Worm (Caenorhabditis elegans): ENCODE data around the gene fbxb-88.
"Not testable (repeated sequence)": the region's sequence is repeated elsewhere in the genome, so short reads cannot be mapped to it uniquely, and the experiment has no call there.

The fbxb-88 gene

ce11 chrII:4827734-4828609, at the start of gene fbxb-88, which contains the start of gene tbck-1:
TSS of gene fbxb-88 (minus strand) at chrII:4827884.
TSS of gene tbck-1 (plus strand) at chrII:4828559.
- no peak for TF ChIP-seq him-1 (tag; optimal IDR thresholded peaks at IDR 0.05)
- peak; percentile 35 for TF ChIP-seq W03F9.2 (tag; optimal IDR thresholded peaks at IDR 0.05)
- TF ChIP-seq dao-5 (tag; optimal IDR thresholded peaks at IDR 0.05), result no peak

DNA sequence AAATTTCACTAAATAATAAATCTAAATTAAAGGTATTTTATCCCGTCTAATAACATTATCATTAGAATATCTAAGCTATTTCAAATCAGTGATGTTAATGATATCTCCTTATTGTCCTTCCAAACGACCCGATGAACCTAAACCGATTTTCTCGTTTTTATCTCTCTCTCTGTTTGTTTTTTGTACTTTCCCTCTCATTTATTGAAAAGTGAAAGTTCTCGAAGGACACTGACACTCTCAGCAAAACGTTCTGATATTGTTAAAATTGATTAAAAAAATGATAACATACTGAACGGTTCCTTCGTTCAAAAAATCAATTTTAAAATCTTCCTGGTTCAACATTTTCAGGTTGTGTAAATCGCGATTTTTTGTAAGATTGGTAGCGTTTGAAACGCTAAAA, 48.4 kb upstream of the fbxb-88 start, which contains the start of gene F11G11.13:
Gene F11G11.13, minus strand, starts transcription at position 89 of the 400 bp plus-strand sequence.
- TF ChIP-seq dao-5 (tag; optimal IDR thresholded peaks at IDR 0.05) (no peak), W03F9.2 (tag; optimal IDR thresholded peaks at IDR 0.05) (no peak), him-1 (tag; optimal IDR thresholded peaks at IDR 0.05) (no peak)

ce11 chrII:4874335-4874861, 46.7 kb upstream of the fbxb-88 start, which contains the start of gene F11G11.15:
TSS of gene F11G11.15 (plus strand) at chrII:4874845.
- no peak for TF ChIP-seq him-1 (tag; optimal IDR thresholded peaks at IDR 0.05)
- no peak for TF ChIP-seq W03F9.2 (tag; optimal IDR thresholded peaks at IDR 0.05)

DNA sequence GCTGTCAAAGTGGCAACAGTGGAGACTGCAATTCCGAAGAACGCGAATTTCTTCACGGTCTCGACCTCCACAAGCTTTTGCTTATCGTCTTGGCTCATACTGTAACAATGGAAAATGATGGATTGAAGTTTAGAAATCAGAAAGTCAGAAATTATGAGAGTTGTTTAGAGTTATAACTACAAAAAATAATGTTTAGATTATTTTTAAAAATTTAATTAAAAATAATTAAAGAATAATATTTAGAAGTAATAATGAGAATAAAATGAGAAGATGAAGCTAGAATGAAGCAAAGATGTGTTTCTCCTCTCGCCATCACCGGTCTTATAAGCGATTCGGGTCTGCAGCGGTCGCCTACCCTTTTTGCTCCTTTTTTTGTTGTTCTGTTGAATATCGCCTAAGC, 45.3 kb upstream of the fbxb-88 start, which contains the start of gene col-73:
Gene col-73, minus strand, starts transcription at position 101 of the 400 bp plus-strand sequence.
- TF ChIP-seq him-1 (tag; optimal IDR thresholded peaks at IDR 0.05) (no peak), dao-5 (tag; optimal IDR thresholded peaks at IDR 0.05) (no peak), W03F9.2 (tag; optimal IDR thresholded peaks at IDR 0.05) (no peak)

DNA sequence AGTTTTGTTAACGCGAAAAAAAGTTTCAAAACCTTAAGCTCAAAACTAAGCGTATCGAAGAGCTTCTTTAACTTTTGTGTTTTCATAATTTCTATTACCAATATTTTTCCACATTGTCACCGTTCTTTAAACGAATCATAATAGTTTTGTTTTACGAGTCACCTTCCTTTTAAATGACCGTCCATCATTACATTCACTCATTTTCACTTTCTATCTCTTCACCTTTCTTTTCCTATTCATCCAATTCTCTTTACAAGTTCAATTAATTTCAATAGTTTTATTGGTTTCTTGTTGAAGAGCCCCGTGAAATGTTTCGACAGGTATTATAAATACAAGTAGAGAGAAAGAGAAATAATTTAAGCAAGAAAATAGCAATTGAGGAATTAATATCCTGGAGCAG, 44.1 kb upstream of the fbxb-88 start:
- TF ChIP-seq dao-5 (tag; optimal IDR thresholded peaks at IDR 0.05) (no peak), him-1 (tag; optimal IDR thresholded peaks at IDR 0.05) (no peak), W03F9.2 (tag; optimal IDR thresholded peaks at IDR 0.05) (no peak)

DNA sequence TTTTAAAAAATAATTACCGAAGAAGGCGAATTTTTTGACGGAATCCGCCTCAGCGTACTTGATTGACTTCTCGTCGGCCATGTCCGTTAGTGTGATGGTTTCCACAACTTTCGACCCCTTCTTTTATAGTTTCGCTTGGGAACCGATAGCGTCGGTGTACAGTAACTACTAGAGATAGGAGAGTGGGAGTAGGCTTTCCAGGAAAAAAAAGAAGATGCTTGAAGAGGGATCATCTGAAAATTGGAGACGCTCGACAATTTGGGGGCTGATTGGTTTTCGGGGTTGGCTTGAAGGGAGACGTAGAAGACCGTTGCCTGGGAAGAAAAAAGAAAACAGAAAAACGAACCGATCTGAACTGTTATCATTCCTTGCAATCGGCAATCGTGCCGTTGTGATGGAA, 43.0 kb upstream of the fbxb-88 start, which contains the start of gene col-20:
Gene col-20, minus strand, starts transcription at position 101 of the 400 bp plus-strand sequence.
- TF ChIP-seq dao-5 (tag; optimal IDR thresholded peaks at IDR 0.05) (no peak), W03F9.2 (tag; optimal IDR thresholded peaks at IDR 0.05) (no peak)

- no peak for TF ChIP-seq W03F9.2 (tag; optimal IDR thresholded peaks at IDR 0.05)
- TF ChIP-seq dao-5 (tag; optimal IDR thresholded peaks at IDR 0.05), result no peak
- TF ChIP-seq him-1 (tag; optimal IDR thresholded peaks at IDR 0.05), result no peak
Observed at ce11 chrII:4869793-4870343, 42.2 kb upstream of the fbxb-88 start.

DNA sequence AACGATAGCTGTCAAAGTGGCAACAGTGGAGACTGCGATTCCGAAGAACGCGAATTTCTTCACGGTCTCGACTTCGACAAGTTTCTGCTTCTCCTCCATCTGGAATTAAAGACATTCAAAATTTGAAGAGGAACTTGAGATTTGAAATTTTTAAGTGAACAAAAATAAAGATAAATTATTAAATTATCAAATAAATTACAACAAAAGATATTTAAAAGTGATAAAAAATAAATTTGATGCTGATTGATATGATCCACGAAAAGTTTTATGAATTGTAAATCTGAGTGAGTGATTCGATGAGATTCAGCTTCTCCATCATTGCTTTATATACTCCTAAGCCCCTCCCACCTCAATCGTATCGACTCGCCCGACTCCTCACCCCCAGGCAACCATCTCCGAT, 39.8 kb upstream of the fbxb-88 start, which contains the start of gene col-17:
Gene col-17, minus strand, starts transcription at position 101 of the 400 bp plus-strand sequence.
- no peak for TF ChIP-seq dao-5 (tag; optimal IDR thresholded peaks at IDR 0.05)
- no peak for TF ChIP-seq him-1 (tag; optimal IDR thresholded peaks at IDR 0.05)
- no peak for TF ChIP-seq W03F9.2 (tag; optimal IDR thresholded peaks at IDR 0.05)

DNA sequence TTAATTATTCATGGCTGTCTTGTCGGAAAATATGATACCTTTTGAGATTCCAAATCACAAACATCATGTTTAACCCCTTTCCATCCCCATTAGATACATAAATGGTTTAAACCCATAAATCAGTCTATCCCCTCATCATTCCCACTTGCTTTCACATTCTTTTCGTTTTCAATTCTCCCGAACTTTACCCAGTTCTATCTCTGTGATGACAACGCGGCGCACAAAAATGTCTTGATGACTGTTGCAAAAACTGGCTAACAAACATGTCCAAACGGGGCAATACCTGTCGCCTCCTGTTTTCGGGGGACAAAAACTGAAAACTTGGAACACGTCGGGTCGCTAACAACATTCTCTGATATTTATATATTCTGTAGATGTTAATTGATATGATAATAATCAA, 38.4 kb upstream of the fbxb-88 start:
- TF ChIP-seq dao-5 (tag; optimal IDR thresholded peaks at IDR 0.05), result no peak
- TF ChIP-seq W03F9.2 (tag; optimal IDR thresholded peaks at IDR 0.05), result no peak
- no peak for TF ChIP-seq him-1 (tag; optimal IDR thresholded peaks at IDR 0.05)

DNA sequence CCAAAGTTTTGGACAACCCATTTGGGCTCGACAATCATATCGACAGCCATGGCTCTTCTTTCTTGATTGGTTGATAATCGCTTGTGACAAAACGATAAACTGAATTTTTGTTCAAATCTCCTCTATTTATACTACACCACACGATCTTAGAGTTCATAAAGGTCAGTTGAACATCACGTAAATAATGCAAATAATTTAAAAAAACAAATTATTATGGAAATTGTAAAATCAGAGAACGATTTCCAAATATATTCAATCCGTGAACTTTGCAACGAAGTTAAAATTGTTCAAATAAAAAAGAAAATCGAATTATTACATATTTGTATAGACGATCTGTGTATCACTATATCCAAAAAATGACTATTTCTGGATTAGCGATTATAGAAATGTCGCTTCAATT, 35.7 kb upstream of the fbxb-88 start, which contains the start of the genes mpst-4 and F11G11.14:
Gene mpst-4, minus strand, starts transcription at position 101 of the 400 bp plus-strand sequence.
Gene F11G11.14, plus strand, starts transcription at position 325 of the 400 bp plus-strand sequence.
- TF ChIP-seq W03F9.2 (tag; optimal IDR thresholded peaks at IDR 0.05), result no peak
- no peak for TF ChIP-seq dao-5 (tag; optimal IDR thresholded peaks at IDR 0.05)
- TF ChIP-seq him-1 (tag; optimal IDR thresholded peaks at IDR 0.05), result no peak

ce11 chrII:4860260-4860659, 32.6 kb upstream of the fbxb-88 start, which contains the start of the genes nspd-5 and F11G11.4:
TSS of gene nspd-5 (minus strand) at chrII:4860360.
TSS of gene F11G11.4 (plus strand) at chrII:4860594.
- not testable (repeated sequence) for TF ChIP-seq dao-5, W03F9.2, him-1 (tag; optimal IDR thresholded peaks at IDR 0.05)

- TF ChIP-seq W03F9.2 (tag; optimal IDR thresholded peaks at IDR 0.05), result no peak
- no peak for TF ChIP-seq him-1 (tag; optimal IDR thresholded peaks at IDR 0.05)
- no peak for TF ChIP-seq dao-5 (tag; optimal IDR thresholded peaks at IDR 0.05)
Observed at ce11 chrII:4858906-4859411, 31.3 kb upstream of the fbxb-88 start.

- TF ChIP-seq him-1 (tag; optimal IDR thresholded peaks at IDR 0.05) (no peak), W03F9.2 (tag; optimal IDR thresholded peaks at IDR 0.05) (no peak), dao-5 (tag; optimal IDR thresholded peaks at IDR 0.05) (no peak)
Observed at ce11 chrII:4857873-4858364, 30.2 kb upstream of the fbxb-88 start, which contains the start of gene F11G11.5. TSS of gene F11G11.5 (plus strand) at chrII:4857923.
